Fruit fly (Drosophila melanogaster) whole organism, embryonic: ENCODE measurements around the gene dlg1.
A peak's percentile ranks its signal among the peaks of the same experiment; 100 is the strongest.

Source experiments
- Asciz ChIP-seq: fragments of 200-800 bp; sonication (Bioruptor generic); optimal IDR thresholded peaks from 2 replicates; lab custom pipeline; 2017; ENCODE audit warnings: missing biosample characterization, mild to moderate bottlenecking, missing genetic modification characterization, missing genetic modification reagents
- B-H2 ChIP-seq: fragments of 200-800 bp; sonication (Bioruptor generic); optimal IDR thresholded peaks from 2 replicates; lab custom pipeline; 2018; ENCODE audit warnings: missing biosample characterization, mild to moderate bottlenecking, missing genetic modification characterization
- BEAF-32 ChIP-seq: fragments of 200-800 bp; sonication (Bioruptor generic); optimal IDR thresholded peaks from 3 replicates; lab custom pipeline; 2017; ENCODE audit warnings: missing biosample characterization, missing genetic modification characterization, mild to moderate bottlenecking, moderate library complexity, missing genetic modification reagents
- CG11093 ChIP-seq: fragments of 200-800 bp; sonication (Bioruptor generic); IDR thresholded peaks from 3 replicates; pipeline ENCODE4 v1.3.6; 2022; ENCODE audit warnings: missing biosample characterization, missing genetic modification characterization
- CG11560 ChIP-seq: fragments of 200-800 bp; sonication (Bioruptor generic); IDR thresholded peaks from 3 replicates; pipeline ENCODE4 v1.3.6; 2022; ENCODE audit warnings: missing biosample characterization, missing genetic modification characterization
- CG13624 ChIP-seq: fragments of 200-800 bp; sonication (Bioruptor generic); optimal IDR thresholded peaks from 2 replicates; lab custom pipeline; 2016; ENCODE audit warnings: missing biosample characterization, missing genetic modification characterization
- CG13894 ChIP-seq: fragments of 200-800 bp; sonication (Bioruptor generic); optimal IDR thresholded peaks from 3 replicates; lab custom pipeline; 2018; ENCODE audit warnings: missing biosample characterization, mild to moderate bottlenecking, missing genetic modification characterization, moderate library complexity
- CG14441 ChIP-seq: fragments of 200-800 bp; sonication (Bioruptor generic); IDR thresholded peaks from 2 replicates; pipeline ENCODE4 v1.3.6; 2022; ENCODE audit warnings: missing biosample characterization, missing genetic modification characterization
- CG14860 ChIP-seq: fragments of 200-800 bp; sonication (Bioruptor generic); IDR thresholded peaks from 3 replicates; pipeline ENCODE4 v1.3.6; 2022; ENCODE audit warnings: missing biosample characterization, missing genetic modification characterization; ENCODE audit not compliant: partially characterized antibody
- CG18764 ChIP-seq: fragments of 200-800 bp; sonication (Bioruptor generic); optimal IDR thresholded peaks from 3 replicates; lab custom pipeline; 2016; ENCODE audit warnings: missing biosample characterization, missing genetic modification characterization
- CG2712 ChIP-seq: fragments of 200-800 bp; optimal IDR thresholded peaks from 3 replicates; lab custom pipeline; 2019; ENCODE audit warnings: missing biosample characterization, mild to moderate bottlenecking, missing genetic modification characterization, moderate library complexity
- CG30020 ChIP-seq: fragments of 200-800 bp; optimal IDR thresholded peaks from 2 replicates; lab custom pipeline; 2019; ENCODE audit warnings: missing biosample characterization, mild to moderate bottlenecking, missing genetic modification characterization, moderate library complexity
- CG31365 ChIP-seq: fragments of 200-800 bp; sonication (Bioruptor generic); optimal IDR thresholded peaks from 2 replicates; lab custom pipeline; 2018; ENCODE audit warnings: missing biosample characterization, mild to moderate bottlenecking, missing genetic modification characterization
- CG32767 ChIP-seq: fragments of 200-800 bp; sonication (Bioruptor generic); IDR thresholded peaks from 2 replicates; pipeline ENCODE4 v1.3.6; 2022; ENCODE audit warnings: missing biosample characterization, missing genetic modification characterization
- CG3838 ChIP-seq: fragments of 200-800 bp; sonication (Bioruptor generic); optimal IDR thresholded peaks from 3 replicates; lab custom pipeline; 2016; ENCODE audit warnings: missing biosample characterization, missing genetic modification characterization
- CG3995 ChIP-seq: fragments of 200-800 bp; sonication (Bioruptor generic); optimal IDR thresholded peaks from 3 replicates; lab custom pipeline; 2016; ENCODE audit warnings: missing biosample characterization, missing genetic modification characterization
- CG4328 ChIP-seq: fragments of 200-800 bp; sonication (Bioruptor generic); optimal IDR thresholded peaks from 3 replicates; lab custom pipeline; 2017; ENCODE audit warnings: missing biosample characterization, missing genetic modification reagents, missing genetic modification characterization
- CG4730 ChIP-seq: fragments of 200-800 bp; sonication (Bioruptor generic); IDR thresholded peaks from 2 replicates; pipeline ENCODE4 v1.3.6; 2022; ENCODE audit warnings: missing biosample characterization, missing genetic modification characterization
- CG6254 ChIP-seq: fragments of 200-800 bp; sonication (Bioruptor generic); optimal IDR thresholded peaks from 3 replicates; lab custom pipeline; 2017; ENCODE audit warnings: mild to moderate bottlenecking, missing biosample characterization, missing genetic modification reagents, missing genetic modification characterization
- CG7928 ChIP-seq: fragments of 200-800 bp; sonication (Bioruptor generic); optimal IDR thresholded peaks from 2 replicates; lab custom pipeline; 2017; ENCODE audit warnings: missing biosample characterization, mild to moderate bottlenecking, missing genetic modification characterization
- CG9437 ChIP-seq: fragments of 200-800 bp; sonication (Bioruptor generic); optimal IDR thresholded peaks from 2 replicates; lab custom pipeline; 2018; ENCODE audit warnings: missing biosample characterization, mild to moderate bottlenecking, missing genetic modification characterization
- CG9727 ChIP-seq: fragments of 200-800 bp; sonication (Bioruptor generic); optimal IDR thresholded peaks from 3 replicates; lab custom pipeline; 2017; ENCODE audit warnings: missing biosample characterization, mild to moderate bottlenecking, missing genetic modification characterization
- D ChIP-seq, 2 experiments: fragments of 200-800 bp in 1 of 2; fragments of >200 bp in 1 of 2; sonication (Bioruptor generic) in 1 of 2; optimal IDR thresholded peaks; 2 replicates in 1 of 2; 3 replicates in 1 of 2; lab custom pipeline; 2017; ENCODE audit warnings: mild to moderate bottlenecking in 1 of 2, missing biosample characterization in 1 of 2, missing genetic modification characterization in 1 of 2, missing genetic modification reagents in 1 of 2
- Dref ChIP-seq: fragments of 200-800 bp; sonication (Bioruptor generic); IDR thresholded peaks from 2 replicates; pipeline ENCODE4 v1.3.6; 2022; ENCODE audit warnings: missing biosample characterization, missing genetic modification characterization
- Gug ChIP-seq: fragments of 200-800 bp; sonication (Bioruptor generic); IDR thresholded peaks from 4 replicates; pipeline ENCODE4 v1.3.6; 2022; ENCODE audit warnings: missing biosample characterization, missing genetic modification characterization
- HLH4C ChIP-seq: fragments of 200-800 bp; sonication (Bioruptor generic); IDR thresholded peaks from 3 replicates; pipeline ENCODE4 v1.3.6; 2022; ENCODE audit warnings: missing biosample characterization, missing genetic modification characterization; ENCODE audit not compliant: partially characterized antibody
- HmgD ChIP-seq: fragments of 200-800 bp; sonication (Bioruptor generic); optimal IDR thresholded peaks from 3 replicates; lab custom pipeline; 2016; ENCODE audit warnings: missing biosample characterization, missing genetic modification characterization
- Lpt ChIP-seq: fragments of >200 bp; optimal IDR thresholded peaks from 2 replicates; lab custom pipeline; 2018; ENCODE audit warnings: missing biosample characterization, missing genetic modification characterization
- Mes4 ChIP-seq: fragments of 200-800 bp; sonication (Bioruptor generic); optimal IDR thresholded peaks from 2 replicates; lab custom pipeline; 2016; ENCODE audit warnings: missing biosample characterization, missing genetic modification characterization
- Mrtf ChIP-seq: fragments of 200-800 bp; sonication (Bioruptor generic); IDR thresholded peaks from 3 replicates; pipeline ENCODE4 v1.3.6; 2022; ENCODE audit warnings: missing biosample characterization, missing genetic modification characterization
- Nf-YC ChIP-seq: fragments of 200-800 bp; optimal IDR thresholded peaks from 3 replicates; lab custom pipeline; 2019; ENCODE audit warnings: missing biosample characterization, mild to moderate bottlenecking, missing genetic modification characterization, moderate library complexity
- Ptx1 ChIP-seq: fragments of 200-800 bp; sonication (Bioruptor generic); IDR thresholded peaks from 2 replicates; pipeline ENCODE4 v1.3.6; 2022; ENCODE audit warnings: missing biosample characterization, missing genetic modification characterization
- Side ChIP-seq: fragments of 200-800 bp; sonication (Bioruptor generic); optimal IDR thresholded peaks from 2 replicates; lab custom pipeline; 2016; ENCODE audit warnings: missing biosample characterization, missing genetic modification characterization
- Six4 ChIP-seq: fragments of 200-800 bp; sonication (Bioruptor generic); optimal IDR thresholded peaks from 2 replicates; lab custom pipeline; 2016; ENCODE audit warnings: missing biosample characterization, missing genetic modification characterization
- abd-A ChIP-seq: fragments of 200-800 bp; sonication (Bioruptor generic); optimal IDR thresholded peaks from 3 replicates; lab custom pipeline; 2019; ENCODE audit warnings: missing biosample characterization, mild to moderate bottlenecking, missing genetic modification characterization, moderate library complexity
- ara ChIP-seq: fragments of 200-800 bp; sonication (Bioruptor generic); IDR thresholded peaks from 2 replicates; pipeline ENCODE4 v1.3.6; 2022; ENCODE audit warnings: missing biosample characterization, missing genetic modification characterization
- bsh ChIP-seq, 2 experiments: fragments of 200-800 bp; sonication (Bioruptor generic); optimal IDR thresholded peaks; 2 replicates each; lab custom pipeline; 2017 to 2018; ENCODE audit warnings: mild to moderate bottlenecking in 2 of 2, missing biosample characterization in 2 of 2, missing genetic modification characterization in 2 of 2, moderate library complexity in 1 of 2
- crol ChIP-seq: fragments of 200-800 bp; sonication (Bioruptor generic); IDR thresholded peaks from 2 replicates; pipeline ENCODE4 v1.3.6; 2022; ENCODE audit warnings: missing biosample characterization, missing genetic modification characterization
- dysf ChIP-seq: fragments of 200-800 bp; sonication (Bioruptor generic); IDR thresholded peaks from 3 replicates; pipeline ENCODE4 v1.3.6; 2022; ENCODE audit warnings: missing biosample characterization, missing genetic modification characterization
- ems ChIP-seq: fragments of 200-800 bp; sonication (Bioruptor generic); optimal IDR thresholded peaks from 3 replicates; lab custom pipeline; 2016; ENCODE audit warnings: missing biosample characterization, missing genetic modification characterization
- fru ChIP-seq: fragments of >200 bp; optimal IDR thresholded peaks from 2 replicates; lab custom pipeline; 2017
- grn ChIP-seq: fragments of 200-800 bp; sonication (Bioruptor generic); optimal IDR thresholded peaks from 3 replicates; lab custom pipeline; 2017; ENCODE audit warnings: missing biosample characterization, missing genetic modification characterization
- ham ChIP-seq: fragments of 200-800 bp; sonication (Bioruptor generic); IDR thresholded peaks from 2 replicates; pipeline ENCODE4 v1.3.6; 2022; ENCODE audit warnings: missing biosample characterization, missing genetic modification characterization
- jumu ChIP-seq: fragments of 200-800 bp; sonication (Bioruptor generic); optimal IDR thresholded peaks from 3 replicates; lab custom pipeline; 2016; ENCODE audit warnings: missing biosample characterization, missing genetic modification characterization
- nerfin-2 ChIP-seq: fragments of 200-800 bp; sonication (Bioruptor generic); IDR thresholded peaks from 2 replicates; pipeline ENCODE4 v1.3.6; 2022; ENCODE audit warnings: missing biosample characterization, missing genetic modification characterization; ENCODE audit not compliant: partially characterized antibody
- onecut ChIP-seq: fragments of 200-800 bp; sonication (Bioruptor generic); IDR thresholded peaks from 2 replicates; pipeline ENCODE4 v1.3.6; 2022; ENCODE audit warnings: missing biosample characterization, missing genetic modification characterization
- phol ChIP-seq: fragments of 200-800 bp; sonication (Bioruptor generic); optimal IDR thresholded peaks from 3 replicates; lab custom pipeline; 2018; ENCODE audit warnings: missing biosample characterization, mild to moderate bottlenecking, missing genetic modification characterization, moderate library complexity
- schlank ChIP-seq: fragments of 200-800 bp; sonication (Bioruptor generic); optimal IDR thresholded peaks from 2 replicates; lab custom pipeline; 2018; ENCODE audit warnings: missing biosample characterization, mild to moderate bottlenecking, missing genetic modification characterization
- sug ChIP-seq: fragments of 200-800 bp; optimal IDR thresholded peaks from 2 replicates; lab custom pipeline; 2019; ENCODE audit warnings: missing biosample characterization, mild to moderate bottlenecking, missing genetic modification characterization, moderate library complexity
- tgo ChIP-seq: fragments of 200-800 bp; sonication (Bioruptor generic); IDR thresholded peaks from 3 replicates; pipeline ENCODE4 v1.3.6; 2022; ENCODE audit warnings: missing biosample characterization, missing genetic modification characterization
- twi ChIP-seq: fragments of 200-800 bp; optimal IDR thresholded peaks from 2 replicates; lab custom pipeline; 2019; ENCODE audit warnings: missing biosample characterization, mild to moderate bottlenecking, missing genetic modification characterization, moderate library complexity

dlg1 gene

DNA sequence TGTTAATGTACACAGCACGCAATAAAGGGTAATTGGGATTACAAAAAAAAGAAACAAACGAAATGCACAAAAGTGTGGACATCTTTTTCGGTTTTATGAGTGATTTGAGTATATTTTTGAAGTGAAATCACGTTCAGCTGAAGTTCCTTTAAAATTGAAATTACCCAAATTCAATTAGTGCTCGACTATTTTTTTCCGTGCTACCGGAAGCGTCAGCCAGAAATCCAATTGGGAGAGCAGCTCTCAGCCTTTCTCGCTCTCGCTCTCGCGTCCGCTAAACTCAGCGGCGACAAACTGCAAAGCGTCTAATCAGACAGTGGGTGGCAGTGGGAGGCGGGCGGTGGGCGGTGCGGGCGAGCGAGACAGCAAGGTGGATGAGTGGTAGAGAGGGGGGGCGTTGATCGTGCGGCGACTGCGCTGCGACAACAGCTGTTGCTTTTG, 53.8 kb downstream of the dlg1 start (continued):
- TF ChIP-seq Dref (GFP tag; lab: Robert Waterston, UW) (no peak), CG9437 (GFP tag; lab: Kevin White, UChicago) (peak; percentile 82), D (optimal IDR thresholded peaks at IDR 0.05; lab: Kevin White, UChicago) (no peak), D (GFP tag; optimal IDR thresholded peaks at IDR 0.05; lab: Kevin White, UChicago) (peak; percentile 80), Gug (GFP tag; lab: Robert Waterston, UW) (peak; percentile 81), ham (GFP tag; lab: Robert Waterston, UW) (peak; percentile 58; the same call in 1 of the 2 replicates), bsh (GFP tag; optimal IDR thresholded peaks at IDR 0.05; lab: Kevin White, UChicago) (peak in 1 of 2 experiments; percentile 79), dysf (GFP tag; lab: Robert Waterston, UW) (peak; percentile 95), Asciz (peak; percentile 82), HLH4C (no peak), B-H2 (GFP tag; lab: Kevin White, UChicago) (no peak), Mrtf (GFP tag; lab: Robert Waterston, UW) (peak; percentile 85), CG31365 (tag; lab: Kevin White, UChicago) (peak; percentile 73), jumu (GFP tag; lab: Kevin White, UChicago) (peak; percentile 79), CG13894 (tag; lab: Kevin White, UChicago) (peak; percentile 62), CG18764 (GFP tag; lab: Kevin White, UChicago) (peak; percentile 73), CG32767 (GFP tag; lab: Robert Waterston, UW) (peak; percentile 89), BEAF-32 (no peak), HmgD (GFP tag; lab: Kevin White, UChicago) (peak; percentile 83), CG11560 (tag; lab: Robert Waterston, UW) (peak; percentile 79), Nf-YC (tag; lab: Kevin White, UChicago) (peak; percentile 70), Mes4 (peak; percentile 85), onecut (GFP tag; lab: Robert Waterston, UW) (peak; percentile 70), CG9727 (GFP tag; lab: Kevin White, UChicago) (peak; percentile 89), grn (peak; percentile 50), CG3995 (GFP tag; lab: Kevin White, UChicago) (peak; percentile 58), CG14441 (GFP tag; lab: Robert Waterston, UW) (peak; percentile 93), CG4328 (GFP tag; lab: Kevin White, UChicago) (peak; percentile 65), nerfin-2 (no peak), abd-A (tag; lab: Kevin White, UChicago) (no peak), CG14860 (GFP tag; lab: Robert Waterston, UW) (no peak), tgo (GFP tag; lab: Robert Waterston, UW) (peak; percentile 90), CG30020 (tag; lab: Kevin White, UChicago) (peak; percentile 10), ara (GFP tag; lab: Robert Waterston, UW) (peak; percentile 78), CG2712 (tag; lab: Kevin White, UChicago) (peak; percentile 84), Lpt (no peak), crol (GFP tag; lab: Robert Waterston, UW) (peak; percentile 98), Six4 (GFP tag; lab: Kevin White, UChicago) (peak; percentile 84), CG13624 (GFP tag; lab: Kevin White, UChicago) (peak; percentile 93), sug (peak; percentile 63), phol (tag; lab: Kevin White, UChicago) (peak; percentile 86), CG7928 (GFP tag; lab: Kevin White, UChicago) (peak; percentile 65), fru (lab: Kevin White, UChicago) (no peak), ems (GFP tag; lab: Kevin White, UChicago) (peak; percentile 91), twi (peak; percentile 54), Side (peak; percentile 85), CG3838 (peak; percentile 50), CG11093 (GFP tag; lab: Robert Waterston, UW) (peak; percentile 78), Ptx1 (peak; percentile 90), CG4730 (GFP tag; lab: Robert Waterston, UW) (peak; percentile 80), schlank (tag; lab: Kevin White, UChicago) (peak; percentile 87), CG6254 (peak; percentile 51)
